Fruit fly (Drosophila melanogaster) whole organism, wandering third instar larva: ENCODE measurements around the gene CG7133.

Source experiments
- Abd-B ChIP-seq: fragments of >200 bp; optimal IDR thresholded peaks from 2 replicates; lab custom pipeline; 2017; ENCODE audit warnings: missing biosample characterization, missing genetic modification characterization
- CG32264 ChIP-seq: fragments of 200-800 bp; sonication (Bioruptor generic); optimal IDR thresholded peaks from 2 replicates; lab custom pipeline; 2016; ENCODE audit warnings: missing biosample characterization, missing genetic modification characterization
- CG9705 ChIP-seq: fragments of 200-800 bp; sonication (Bioruptor generic); optimal IDR thresholded peaks from 2 replicates; lab custom pipeline; 2018; ENCODE audit warnings: missing biosample characterization, mild to moderate bottlenecking, missing genetic modification characterization
- CrebA ChIP-seq: fragments of 200-800 bp; sonication (Bioruptor generic); optimal IDR thresholded peaks from 2 replicates; lab custom pipeline; 2016; ENCODE audit warnings: missing biosample characterization, mild to moderate bottlenecking, missing genetic modification characterization, borderline replicate concordance
- Dfd ChIP-seq: fragments of >200 bp; optimal IDR thresholded peaks from 2 replicates; lab custom pipeline; 2017; ENCODE audit warnings: missing biosample characterization, missing genetic modification characterization
- Dif ChIP-seq: fragments of 200-275, 200-300 bp; sonication (Bioruptor generic); optimal IDR thresholded peaks from 2 replicates; lab custom pipeline; 2018; ENCODE audit warnings: missing biosample characterization, missing genetic modification characterization; ENCODE audit not compliant: partially characterized antibody
- GATAd ChIP-seq: sonication (Bioruptor generic); optimal IDR thresholded peaks from 2 replicates; lab custom pipeline; 2016; ENCODE audit warnings: missing biosample characterization, missing genetic modification characterization
- HLH106 ChIP-seq: fragments of 200-800 bp; optimal IDR thresholded peaks from 3 replicates; lab custom pipeline; 2019; ENCODE audit warnings: missing biosample characterization, mild to moderate bottlenecking, missing genetic modification characterization, moderate library complexity
- Hnf4 ChIP-seq: fragments of 200-800 bp; sonication (Bioruptor generic); optimal IDR thresholded peaks from 2 replicates; lab custom pipeline; 2016; ENCODE audit warnings: missing biosample characterization, mild to moderate bottlenecking, missing genetic modification characterization
- Hr78 ChIP-seq: fragments of >200 bp; optimal IDR thresholded peaks from 2 replicates; lab custom pipeline; 2017; ENCODE audit warnings: missing biosample characterization, missing genetic modification characterization
- Hr83 ChIP-seq: fragments of 200-300 bp; sonication (Bioruptor generic); optimal IDR thresholded peaks from 2 replicates; lab custom pipeline; 2016; ENCODE audit warnings: missing biosample characterization, mild to moderate bottlenecking, missing genetic modification characterization, moderate library complexity; ENCODE audit not compliant: poor library complexity, severe bottlenecking
- Jra ChIP-seq: sonication (Bioruptor generic); optimal IDR thresholded peaks from 2 replicates; lab custom pipeline; 2016; ENCODE audit warnings: missing biosample characterization, missing genetic modification characterization
- Myc ChIP-seq: fragments of >200 bp; optimal IDR thresholded peaks from 2 replicates; lab custom pipeline; 2017
- N ChIP-seq: fragments of >200 bp; optimal IDR thresholded peaks from 2 replicates; lab custom pipeline; 2018; ENCODE audit warnings: missing biosample characterization, missing external identifiers, missing genetic modification characterization
- OdsH ChIP-seq: fragments of 200-800 bp; sonication (Bioruptor generic); optimal IDR thresholded peaks from 2 replicates; lab custom pipeline; 2016; ENCODE audit warnings: missing biosample characterization, mild to moderate bottlenecking, missing genetic modification characterization
- Rel ChIP-seq, 2 experiments: fragments of 200-800 bp; sonication (Bioruptor generic) in 1 of 2; optimal IDR thresholded peaks; 2 replicates in 1 of 2; 3 replicates in 1 of 2; lab custom pipeline; 2016 to 2019; ENCODE audit warnings: mild to moderate bottlenecking in 2 of 2, missing biosample characterization in 2 of 2, missing genetic modification characterization in 2 of 2, moderate library complexity in 1 of 2
- Sp1 ChIP-seq: fragments of 200-800 bp; sonication (Bioruptor generic); optimal IDR thresholded peaks from 3 replicates; lab custom pipeline; 2019; ENCODE audit warnings: missing biosample characterization, mild to moderate bottlenecking, missing genetic modification characterization, moderate library complexity
- Vsx2 ChIP-seq: fragments of 200-300, 225-300 bp; sonication (Bioruptor generic); optimal IDR thresholded peaks from 2 replicates; lab custom pipeline; 2018; ENCODE audit warnings: missing biosample characterization, missing genetic modification characterization; ENCODE audit not compliant: partially characterized antibody
- br ChIP-seq: fragments of 200-800 bp; sonication (Bioruptor generic); optimal IDR thresholded peaks from 2 replicates; lab custom pipeline; 2016; ENCODE audit warnings: missing biosample characterization, missing genetic modification characterization
- brk ChIP-seq: fragments of 200-800 bp; sonication (Bioruptor generic); optimal IDR thresholded peaks from 2 replicates; lab custom pipeline; 2016; ENCODE audit warnings: missing biosample characterization, mild to moderate bottlenecking, missing genetic modification characterization
- dl ChIP-seq, 2 experiments: fragments of 175-275, 200-275 bp in 1 of 2; fragments of 200-275 bp in 1 of 2; sonication (Bioruptor generic); optimal IDR thresholded peaks; lab custom pipeline; 2018; ENCODE audit warnings: mild to moderate bottlenecking in 2 of 2, missing biosample characterization in 2 of 2, missing genetic modification characterization in 2 of 2, moderate library complexity in 2 of 2; ENCODE audit not compliant: partially characterized antibody in 2 of 2, insufficient read depth in 1 of 2
- dmrt93B ChIP-seq: fragments of 200-800 bp; sonication (Bioruptor generic); optimal IDR thresholded peaks from 2 replicates; lab custom pipeline; 2018; ENCODE audit warnings: missing biosample characterization, mild to moderate bottlenecking, missing genetic modification characterization
- dsf ChIP-seq: sonication (Bioruptor generic); optimal IDR thresholded peaks from 2 replicates; lab custom pipeline; 2016; ENCODE audit warnings: missing biosample characterization, missing genetic modification characterization, borderline replicate concordance
- ey ChIP-seq: fragments of 200-800 bp; sonication (Bioruptor generic); optimal IDR thresholded peaks from 2 replicates; lab custom pipeline; 2016; ENCODE audit warnings: missing biosample characterization, missing genetic modification characterization
- foxo ChIP-seq, 2 experiments: fragments of 200-800 bp; sonication (Bioruptor generic); optimal IDR thresholded peaks; 2 replicates in 1 of 2; 3 replicates in 1 of 2; lab custom pipeline; 2016 to 2017; ENCODE audit warnings: missing biosample characterization in 2 of 2, missing genetic modification characterization in 2 of 2
- fru ChIP-seq: fragments of 200-800 bp; sonication (Bioruptor generic); optimal IDR thresholded peaks from 3 replicates; lab custom pipeline; 2016; ENCODE audit warnings: missing biosample characterization, mild to moderate bottlenecking, missing genetic modification characterization
- h ChIP-seq: fragments of 200-800 bp; sonication (Bioruptor generic); optimal IDR thresholded peaks from 3 replicates; lab custom pipeline; 2016; ENCODE audit warnings: missing biosample characterization, mild to moderate bottlenecking, missing genetic modification characterization
- jim ChIP-seq: fragments of 175-275, 200-325 bp; sonication (Bioruptor generic); optimal IDR thresholded peaks from 2 replicates; lab custom pipeline; 2016; ENCODE audit warnings: missing biosample characterization, mild to moderate bottlenecking, missing genetic modification characterization
- lola ChIP-seq: fragments of >200 bp; optimal IDR thresholded peaks from 2 replicates; lab custom pipeline; 2017; ENCODE audit warnings: missing biosample characterization, missing genetic modification characterization
- pan ChIP-seq: fragments of >200 bp; optimal IDR thresholded peaks from 2 replicates; lab custom pipeline; 2017
- psq ChIP-seq: fragments of 200-800 bp; sonication (Bioruptor generic); optimal IDR thresholded peaks from 3 replicates; lab custom pipeline; 2017; ENCODE audit warnings: missing biosample characterization, mild to moderate bottlenecking, missing genetic modification characterization, moderate library complexity
- rgr ChIP-seq: fragments of 200-800 bp; sonication (Bioruptor generic); optimal IDR thresholded peaks from 3 replicates; lab custom pipeline; 2016; ENCODE audit warnings: missing biosample characterization, mild to moderate bottlenecking, missing genetic modification characterization
- sage ChIP-seq: fragments of 200-800 bp; sonication (Bioruptor generic); optimal IDR thresholded peaks from 2 replicates; lab custom pipeline; 2016; ENCODE audit warnings: missing biosample characterization, mild to moderate bottlenecking, missing genetic modification characterization
- sv ChIP-seq: fragments of 200-800 bp; sonication (Bioruptor generic); optimal IDR thresholded peaks from 3 replicates; lab custom pipeline; 2016; ENCODE audit warnings: missing biosample characterization, missing genetic modification characterization
- tai ChIP-seq: sonication (Bioruptor generic); optimal IDR thresholded peaks from 2 replicates; lab custom pipeline; 2016; ENCODE audit warnings: missing biosample characterization, missing genetic modification characterization
- usp ChIP-seq: fragments of >200 bp; optimal IDR thresholded peaks from 2 replicates; lab custom pipeline; 2017; ENCODE audit warnings: missing biosample characterization, missing genetic modification characterization
- woc ChIP-seq: sonication (Bioruptor generic); optimal IDR thresholded peaks from 2 replicates; lab custom pipeline; 2016; ENCODE audit warnings: missing biosample characterization, mild to moderate bottlenecking, missing genetic modification characterization

The CG7133 gene

DNA sequence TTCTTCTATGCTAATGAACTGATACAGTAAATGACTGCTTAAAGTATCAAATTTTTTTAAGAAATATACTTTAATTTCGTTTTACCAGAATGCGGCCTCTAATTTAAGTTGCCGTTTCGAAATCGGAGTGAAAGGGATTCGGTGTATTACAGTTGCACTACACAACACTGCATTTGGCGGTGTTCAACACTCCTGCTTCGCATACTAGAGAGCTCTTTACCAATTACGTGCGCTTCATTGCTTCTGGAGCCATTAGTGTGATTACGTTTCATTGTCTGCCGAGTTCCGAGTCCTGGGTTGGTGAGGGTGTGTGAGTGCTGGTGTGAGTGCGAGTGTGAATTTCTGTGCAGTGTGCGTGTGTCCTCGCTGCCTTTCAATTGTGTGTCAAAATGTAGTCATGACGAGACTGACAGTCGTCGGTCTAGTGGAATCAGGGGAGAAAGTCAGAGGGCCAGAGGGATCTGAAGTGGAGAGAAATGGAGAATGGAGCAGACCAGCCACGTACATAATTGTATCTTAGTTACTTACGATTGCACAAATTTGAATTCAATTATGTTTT, 20.1 kb upstream of the CG7133 start:
- TF ChIP-seq h (no peak), Abd-B (no peak), dl (GFP tag; optimal IDR thresholded peaks at IDR 0.05; lab: Kevin White, UChicago; ENCODE audit: insufficient read depth in 1 of 2, partially characterized antibody in 2 of 2) (no peak), psq (GFP tag; lab: Kevin White, UChicago) (no peak), Hr83 (GFP tag; lab: Kevin White, UChicago) (no peak), dsf (no peak), HLH106 (tag; lab: Kevin White, UChicago) (no peak), woc (GFP tag; lab: Kevin White, UChicago) (no peak), ey (no peak)

DNA sequence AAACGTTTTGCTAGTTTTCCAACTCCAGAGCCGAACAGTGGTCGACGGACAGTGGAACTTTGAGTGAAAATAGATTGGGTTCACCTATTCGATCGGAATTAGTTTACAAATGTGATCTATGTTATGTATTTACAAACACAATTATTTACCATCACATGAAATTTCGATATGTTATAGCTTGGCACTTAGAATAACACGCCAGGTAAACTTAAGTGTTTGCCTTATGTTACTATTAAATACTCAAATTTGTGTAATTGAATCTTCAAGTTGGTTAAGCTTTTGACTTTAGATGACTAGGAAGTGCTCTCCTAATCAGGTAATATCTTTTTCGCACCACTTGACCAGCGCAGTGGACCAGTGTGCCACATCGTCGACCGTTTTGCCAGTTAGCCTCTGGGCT, 17.0 kb upstream of the CG7133 start:
- TF ChIP-seq pan (lab: Kevin White, UChicago) (no peak), h (no peak), ey (no peak), OdsH (GFP tag; lab: Kevin White, UChicago) (no peak), dmrt93B (no peak), GATAd (no peak)

DNA sequence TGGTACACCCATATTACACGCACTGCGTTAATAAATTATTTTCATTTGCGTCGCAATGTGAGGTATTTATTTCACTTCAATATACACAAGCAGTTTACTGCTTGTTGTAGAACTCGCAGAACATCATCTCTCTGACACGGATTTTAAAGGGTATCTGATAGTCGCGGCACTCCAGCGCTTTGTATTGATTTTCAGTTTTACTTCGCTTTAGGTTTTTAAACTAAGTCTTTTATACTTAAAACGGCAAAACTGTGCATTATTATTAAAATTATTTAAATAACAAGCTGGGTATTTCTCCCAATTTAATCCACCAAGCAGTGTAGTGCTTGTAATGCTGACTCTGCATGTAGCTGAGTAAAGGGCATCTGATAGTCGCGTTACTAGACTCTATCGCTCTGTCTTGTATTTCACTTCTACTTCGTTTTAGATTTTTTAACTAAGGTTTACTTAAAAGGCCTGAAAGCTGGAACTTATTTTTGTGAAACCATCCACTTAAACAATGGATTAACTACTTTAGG, 8.9 kb upstream of the CG7133 start:
- TF ChIP-seq dsf (no peak), br (no peak), h (no peak), Jra (no peak), CG9705 (GFP tag; lab: Kevin White, UChicago) (no peak), psq (GFP tag; lab: Kevin White, UChicago) (no peak)

DNA sequence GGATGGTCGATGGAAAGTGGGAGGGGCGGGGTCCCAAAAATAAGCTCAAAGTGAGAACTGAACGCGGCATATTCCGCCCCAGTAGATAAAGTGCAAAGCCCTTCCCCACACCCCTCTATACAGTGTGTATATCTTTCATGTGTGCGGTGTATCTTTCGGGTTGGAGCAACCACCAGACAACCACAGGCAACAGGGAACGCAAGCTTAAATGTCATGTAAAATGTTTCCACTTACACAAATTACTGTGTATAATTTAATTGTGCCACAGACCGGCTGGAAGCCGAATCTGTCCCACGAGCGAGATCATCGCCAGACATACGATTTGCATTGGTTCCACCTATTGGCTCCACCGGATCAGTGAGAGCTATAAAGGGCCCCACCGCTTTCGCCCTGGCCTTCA, 8.1 kb upstream of the CG7133 start, which contains the start of gene msopa:
msopa (plus strand) TSS at position 301 of the 400 bp plus-strand sequence.
- TF ChIP-seq sv (GFP tag; lab: Kevin White, UChicago), result no peak
- TF ChIP-seq dsf, result no peak
- no peak for TF ChIP-seq N
- TF ChIP-seq Rel (GFP tag; optimal IDR thresholded peaks at IDR 0.05; lab: Kevin White, UChicago), result no peak
- TF ChIP-seq Rel (tag; optimal IDR thresholded peaks at IDR 0.05; lab: Kevin White, UChicago), result no peak
- no peak for TF ChIP-seq br
- TF ChIP-seq GATAd, result no peak
- no peak for TF ChIP-seq dl (GFP tag; optimal IDR thresholded peaks at IDR 0.05; lab: Kevin White, UChicago; ENCODE audit: insufficient read depth in 1 of 2, partially characterized antibody in 2 of 2)
- no peak for TF ChIP-seq ey
- TF ChIP-seq HLH106 (tag; lab: Kevin White, UChicago), result no peak
- TF ChIP-seq Abd-B, result no peak
- TF ChIP-seq usp (GFP tag; lab: Kevin White, UChicago), result no peak
- no peak for TF ChIP-seq Jra
- no peak for TF ChIP-seq dmrt93B
- no peak for TF ChIP-seq lola (GFP tag; lab: Kevin White, UChicago)
- no peak for TF ChIP-seq jim (GFP tag; lab: Kevin White, UChicago)
- no peak for TF ChIP-seq Dif (GFP tag; lab: Kevin White, UChicago)

DNA sequence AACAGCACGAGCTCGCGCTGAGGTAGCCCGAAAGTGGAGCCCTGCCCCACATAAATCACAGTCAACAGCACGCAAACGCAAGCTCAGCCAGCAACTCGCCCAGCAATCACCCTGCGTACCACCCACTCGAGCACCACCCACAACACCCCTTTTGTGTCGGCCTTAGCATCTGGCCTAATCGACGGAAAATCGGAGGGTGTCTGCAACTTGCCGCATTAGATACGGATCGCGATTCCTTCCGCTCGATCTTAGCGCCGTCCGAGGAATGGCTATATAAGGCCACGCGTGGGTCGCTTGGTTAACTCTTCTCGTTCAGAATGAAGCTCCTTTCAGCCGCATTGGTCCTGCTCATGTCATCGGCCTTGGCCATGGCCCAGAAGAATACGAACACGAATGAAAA, 5.7 kb upstream of the CG7133 start, which contains the start of gene Sfp79B:
Sfp79B (plus strand) TSS at position 301 of the 400 bp plus-strand sequence.
- TF ChIP-seq ey (no peak), Jra (no peak), Vsx2 (no peak), sv (GFP tag; lab: Kevin White, UChicago) (no peak), pan (lab: Kevin White, UChicago) (no peak), Hr78 (GFP tag; lab: Kevin White, UChicago) (no peak)

DNA sequence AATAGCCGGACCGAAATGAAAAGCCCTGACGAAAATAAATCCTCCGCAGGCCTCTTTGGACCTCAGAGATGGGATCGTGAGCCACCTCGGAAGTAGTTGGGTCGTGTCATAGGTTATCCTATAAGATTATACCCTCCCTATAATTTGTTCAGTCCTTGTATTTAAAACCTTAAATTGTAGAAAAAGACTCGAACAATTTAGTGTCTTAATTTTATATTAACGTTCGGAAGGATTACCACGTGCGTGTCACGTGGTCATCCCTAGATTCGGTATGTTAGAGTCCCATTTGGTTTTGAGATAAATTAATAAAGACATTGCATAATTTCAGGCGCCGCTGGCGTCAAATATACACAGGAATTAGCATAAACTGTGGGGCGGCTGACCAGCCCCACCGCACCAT, 3.7 kb upstream of the CG7133 start:
- TF ChIP-seq CG32264 (GFP tag; lab: Kevin White, UChicago) (peak; percentile 36), dmrt93B (peak; percentile 32), CG9705 (GFP tag; lab: Kevin White, UChicago) (no peak), foxo (GFP tag; optimal IDR thresholded peaks at IDR 0.05; lab: Kevin White, UChicago) (peak in 1 of 2 experiments; percentile 80), Myc (lab: Kevin White, UChicago) (peak; percentile 52), Sp1 (GFP tag; lab: Kevin White, UChicago) (peak; percentile 66), usp (GFP tag; lab: Kevin White, UChicago) (no peak), brk (GFP tag; lab: Kevin White, UChicago) (no peak), Hnf4 (GFP tag; lab: Kevin White, UChicago) (peak; percentile 66), HLH106 (tag; lab: Kevin White, UChicago) (peak; percentile 66), woc (GFP tag; lab: Kevin White, UChicago) (peak; percentile 79), lola (GFP tag; lab: Kevin White, UChicago) (no peak), tai (GFP tag; lab: Kevin White, UChicago) (no peak), fru (GFP tag; lab: Kevin White, UChicago) (peak; percentile 79), CrebA (GFP tag; lab: Kevin White, UChicago) (no peak), br (peak; percentile 78), Hr83 (GFP tag; lab: Kevin White, UChicago) (no peak), ey (peak; percentile 60), sage (no peak), rgr (GFP tag; lab: Kevin White, UChicago) (peak; percentile 83), Dfd (GFP tag; lab: Kevin White, UChicago) (no peak), pan (lab: Kevin White, UChicago) (no peak), Abd-B (no peak), Vsx2 (no peak), Dif (GFP tag; lab: Kevin White, UChicago) (no peak), Jra (peak; percentile 56)
